Fruit fly (Drosophila melanogaster) whole organism, embryonic: ENCODE results near the gene CG18213.

Experiments
- Asciz ChIP-seq: fragments of 200-800 bp; sonication (Bioruptor generic); optimal IDR thresholded peaks from 2 replicates; lab custom pipeline; 2017; ENCODE audit warnings: missing biosample characterization, mild to moderate bottlenecking, missing genetic modification characterization, missing genetic modification reagents
- Blimp-1 ChIP-seq: fragments of 200-800 bp; sonication (Bioruptor generic); optimal IDR thresholded peaks from 3 replicates; lab custom pipeline; 2018; ENCODE audit warnings: missing biosample characterization, missing genetic modification characterization, mild to moderate bottlenecking, moderate library complexity, missing genetic modification reagents
- CG10274 ChIP-seq: fragments of 200-800 bp; sonication (Bioruptor generic); optimal IDR thresholded peaks from 3 replicates; lab custom pipeline; 2017; ENCODE audit warnings: missing biosample characterization, mild to moderate bottlenecking, missing genetic modification characterization
- CG10462 ChIP-seq: fragments of 200-800 bp; sonication (Bioruptor generic); optimal IDR thresholded peaks from 2 replicates; lab custom pipeline; 2016; ENCODE audit warnings: missing biosample characterization, missing genetic modification characterization
- CG13296 ChIP-seq: fragments of 200-800 bp; sonication (Bioruptor generic); optimal IDR thresholded peaks from 3 replicates; lab custom pipeline; 2018; ENCODE audit warnings: missing biosample characterization, mild to moderate bottlenecking, missing genetic modification characterization
- CG17385 ChIP-seq: fragments of 200-800 bp; sonication (Bioruptor generic); optimal IDR thresholded peaks from 3 replicates; lab custom pipeline; 2018; ENCODE audit warnings: missing biosample characterization, mild to moderate bottlenecking, missing genetic modification characterization
- CG17802 ChIP-seq: fragments of 200-800 bp; sonication (Bioruptor generic); optimal IDR thresholded peaks from 2 replicates; lab custom pipeline; 2018; ENCODE audit warnings: missing biosample characterization, mild to moderate bottlenecking, missing genetic modification characterization, moderate library complexity
- CG18011 ChIP-seq: fragments of 200-800 bp; sonication (Bioruptor generic); optimal IDR thresholded peaks from 2 replicates; lab custom pipeline; 2017; ENCODE audit warnings: missing biosample characterization, missing genetic modification characterization, mild to moderate bottlenecking, moderate library complexity, missing genotype
- CG18599 ChIP-seq: fragments of 200-800 bp; sonication (Bioruptor generic); optimal IDR thresholded peaks from 3 replicates; lab custom pipeline; 2017; ENCODE audit warnings: missing biosample characterization, missing genetic modification characterization, mild to moderate bottlenecking, moderate library complexity, missing genetic modification reagents
- CG2199 ChIP-seq: fragments of 200-800 bp; sonication (Bioruptor generic); IDR thresholded peaks from 3 replicates; pipeline ENCODE4 v1.3.6; 2022; ENCODE audit warnings: missing biosample characterization, missing genetic modification characterization
- CG2202 ChIP-seq: fragments of 200-800 bp; sonication (Bioruptor generic); optimal IDR thresholded peaks from 2 replicates; lab custom pipeline; 2018; ENCODE audit warnings: missing biosample characterization, mild to moderate bottlenecking, missing genetic modification characterization
- CG4617 ChIP-seq: fragments of 200-800 bp; sonication (Bioruptor generic); optimal IDR thresholded peaks from 3 replicates; lab custom pipeline; 2016; ENCODE audit warnings: missing biosample characterization, missing genetic modification characterization, borderline replicate concordance
- CG7372 ChIP-seq: fragments of 200-800 bp; sonication (Bioruptor generic); IDR thresholded peaks from 2 replicates; pipeline ENCODE4 v1.3.6; 2022; ENCODE audit warnings: missing biosample characterization, missing genetic modification characterization
- CG7928 ChIP-seq: fragments of 200-800 bp; sonication (Bioruptor generic); optimal IDR thresholded peaks from 2 replicates; lab custom pipeline; 2017; ENCODE audit warnings: missing biosample characterization, mild to moderate bottlenecking, missing genetic modification characterization
- CG8281 ChIP-seq: fragments of 200-800 bp; sonication (Bioruptor generic); optimal IDR thresholded peaks from 2 replicates; lab custom pipeline; 2018; ENCODE audit warnings: missing biosample characterization, mild to moderate bottlenecking, missing genetic modification characterization, moderate library complexity
- CG9797 ChIP-seq: fragments of 200-800 bp; sonication (Bioruptor generic); optimal IDR thresholded peaks from 3 replicates; lab custom pipeline; 2018; ENCODE audit warnings: missing biosample characterization, mild to moderate bottlenecking, missing genetic modification characterization
- CrebB ChIP-seq: fragments of 200-800 bp; sonication (Bioruptor generic); optimal IDR thresholded peaks from 3 replicates; lab custom pipeline; 2018; ENCODE audit warnings: missing biosample characterization, mild to moderate bottlenecking, missing genetic modification characterization
- D ChIP-seq, 2 experiments: fragments of 200-800 bp in 1 of 2; fragments of >200 bp in 1 of 2; sonication (Bioruptor generic) in 1 of 2; optimal IDR thresholded peaks; 2 replicates in 1 of 2; 3 replicates in 1 of 2; lab custom pipeline; 2017; ENCODE audit warnings: mild to moderate bottlenecking in 1 of 2, missing biosample characterization in 1 of 2, missing genetic modification characterization in 1 of 2, missing genetic modification reagents in 1 of 2
- Deaf1 ChIP-seq: fragments of 200-800 bp; optimal IDR thresholded peaks from 3 replicates; lab custom pipeline; 2019; ENCODE audit warnings: missing biosample characterization, mild to moderate bottlenecking, missing genetic modification characterization, moderate library complexity
- E2f1 ChIP-seq: fragments of 200-800 bp; sonication (Bioruptor generic); IDR thresholded peaks from 2 replicates; pipeline ENCODE4 v1.3.6; 2022; ENCODE audit warnings: missing biosample characterization, missing genetic modification characterization
- Elba2 ChIP-seq: fragments of 200-800 bp; sonication (Bioruptor generic); optimal IDR thresholded peaks from 3 replicates; lab custom pipeline; 2016; ENCODE audit warnings: missing biosample characterization, missing genetic modification characterization
- Fer2 ChIP-seq: fragments of 200-800 bp; sonication (Bioruptor generic); optimal IDR thresholded peaks from 2 replicates; lab custom pipeline; 2018; ENCODE audit warnings: missing biosample characterization, mild to moderate bottlenecking, missing genetic modification characterization, moderate library complexity
- Lim3 ChIP-seq: fragments of 200-800 bp; sonication (Bioruptor generic); IDR thresholded peaks from 2 replicates; pipeline ENCODE4 v1.3.6; 2022; ENCODE audit warnings: missing biosample characterization, missing genetic modification characterization
- MESR4 ChIP-seq: fragments of 200-800 bp; sonication (Bioruptor generic); optimal IDR thresholded peaks from 2 replicates; lab custom pipeline; 2018; ENCODE audit warnings: missing biosample characterization, mild to moderate bottlenecking, missing genetic modification characterization, moderate library complexity
- Meics ChIP-seq: fragments of 200-800 bp; sonication (Bioruptor generic); optimal IDR thresholded peaks from 2 replicates; lab custom pipeline; 2017; ENCODE audit warnings: missing biosample characterization, mild to moderate bottlenecking, missing genetic modification characterization
- Oaz ChIP-seq: fragments of 200-800 bp; sonication (Bioruptor generic); IDR thresholded peaks from 2 replicates; pipeline ENCODE4 v1.3.6; 2022; ENCODE audit warnings: missing biosample characterization, missing genetic modification characterization
- YL-1 ChIP-seq: fragments of 200-800 bp; sonication (Bioruptor generic); optimal IDR thresholded peaks from 3 replicates; lab custom pipeline; 2017; ENCODE audit warnings: missing biosample characterization, mild to moderate bottlenecking, missing genetic modification characterization
- abd-A ChIP-seq: fragments of 200-800 bp; sonication (Bioruptor generic); optimal IDR thresholded peaks from 3 replicates; lab custom pipeline; 2019; ENCODE audit warnings: missing biosample characterization, mild to moderate bottlenecking, missing genetic modification characterization, moderate library complexity
- br ChIP-seq: fragments of >200 bp; optimal IDR thresholded peaks from 2 replicates; lab custom pipeline; 2017
- cg ChIP-seq: fragments of 200-800 bp; sonication (Bioruptor generic); optimal IDR thresholded peaks from 3 replicates; lab custom pipeline; 2019; ENCODE audit warnings: missing biosample characterization, mild to moderate bottlenecking, missing genetic modification characterization, moderate library complexity
- chif ChIP-seq, 2 experiments: fragments of 200-800 bp; sonication (Bioruptor generic); optimal IDR thresholded peaks; 3 replicates each; lab custom pipeline; 2016; ENCODE audit warnings: missing biosample characterization in 2 of 2, missing genetic modification characterization in 2 of 2
- ci ChIP-seq: fragments of 200-800 bp; sonication (Bioruptor generic); IDR thresholded peaks from 3 replicates; pipeline ENCODE4 v1.3.6; 2022; ENCODE audit warnings: missing biosample characterization, missing genetic modification characterization
- dpn ChIP-seq, 2 experiments: fragments of 200-800 bp; sonication (Bioruptor generic); optimal IDR thresholded peaks; 3 replicates each; lab custom pipeline; 2016; ENCODE audit warnings: missing biosample characterization in 2 of 2, missing genetic modification characterization in 2 of 2
- emc ChIP-seq: fragments of 200-800 bp; sonication (Bioruptor generic); optimal IDR thresholded peaks from 2 replicates; lab custom pipeline; 2016; ENCODE audit warnings: missing biosample characterization, missing genetic modification characterization
- en ChIP-seq: fragments of 200-800 bp; sonication (Bioruptor generic); optimal IDR thresholded peaks from 2 replicates; lab custom pipeline; 2016; ENCODE audit warnings: missing biosample characterization, missing genetic modification characterization
- gce ChIP-seq: fragments of 200-800 bp; sonication (Bioruptor generic); IDR thresholded peaks from 3 replicates; pipeline ENCODE4 v1.3.6; 2022; ENCODE audit warnings: missing biosample characterization, missing genetic modification characterization
- gsb-n ChIP-seq: fragments of 200-800 bp; sonication (Bioruptor generic); optimal IDR thresholded peaks from 3 replicates; lab custom pipeline; 2018; ENCODE audit warnings: missing biosample characterization, mild to moderate bottlenecking, missing genetic modification characterization
- gt ChIP-seq: fragments of 200-800 bp; sonication (Bioruptor generic); IDR thresholded peaks from 2 replicates; pipeline ENCODE4 v1.3.6; 2022; ENCODE audit warnings: missing biosample characterization, missing genetic modification characterization
- ind ChIP-seq: fragments of 200-800 bp; sonication (Bioruptor generic); optimal IDR thresholded peaks from 3 replicates; lab custom pipeline; 2016; ENCODE audit warnings: missing biosample characterization, missing genetic modification characterization
- knrl ChIP-seq: fragments of 200-800 bp; sonication (Bioruptor generic); IDR thresholded peaks from 3 replicates; pipeline ENCODE4 v1.3.6; 2022; ENCODE audit warnings: missing biosample characterization, missing genetic modification characterization; ENCODE audit not compliant: partially characterized antibody
- maf-S ChIP-seq: fragments of 200-800 bp; sonication (Bioruptor generic); optimal IDR thresholded peaks from 2 replicates; lab custom pipeline; 2016; ENCODE audit warnings: missing biosample characterization, missing genetic modification characterization
- odd ChIP-seq: fragments of 200-800 bp; sonication (Bioruptor generic); optimal IDR thresholded peaks from 2 replicates; lab custom pipeline; 2017; ENCODE audit warnings: missing biosample characterization, mild to moderate bottlenecking, missing genetic modification characterization
- p53 ChIP-seq: fragments of 200-800 bp; sonication (Bioruptor generic); optimal IDR thresholded peaks from 2 replicates; lab custom pipeline; 2016; ENCODE audit warnings: missing biosample characterization, missing genetic modification characterization
- psq ChIP-seq: fragments of 200-800 bp; sonication (Bioruptor generic); optimal IDR thresholded peaks from 2 replicates; lab custom pipeline; 2017; ENCODE audit warnings: missing biosample characterization, missing genetic modification characterization
- pzg ChIP-seq: fragments of 200-800 bp; sonication (Bioruptor generic); optimal IDR thresholded peaks from 3 replicates; lab custom pipeline; 2018; ENCODE audit warnings: missing biosample characterization, mild to moderate bottlenecking, missing genetic modification characterization, moderate library complexity
- repo ChIP-seq: fragments of 200-800 bp; sonication (Bioruptor generic); optimal IDR thresholded peaks from 2 replicates; lab custom pipeline; 2016; ENCODE audit warnings: missing biosample characterization, missing genetic modification characterization
- sima ChIP-seq: fragments of 200-800 bp; sonication (Bioruptor generic); optimal IDR thresholded peaks from 2 replicates; lab custom pipeline; 2016; ENCODE audit warnings: missing biosample characterization, missing genetic modification characterization
- slou ChIP-seq: fragments of 200-800 bp; sonication (Bioruptor generic); optimal IDR thresholded peaks from 3 replicates; lab custom pipeline; 2016; ENCODE audit warnings: missing biosample characterization, missing genetic modification characterization
- stwl ChIP-seq: fragments of 200-800 bp; sonication (Bioruptor generic); optimal IDR thresholded peaks from 3 replicates; lab custom pipeline; 2018; ENCODE audit warnings: missing biosample characterization, mild to moderate bottlenecking, missing genetic modification characterization, moderate library complexity
- tap ChIP-seq: fragments of 200-800 bp; optimal IDR thresholded peaks from 3 replicates; lab custom pipeline; 2019; ENCODE audit warnings: missing biosample characterization, mild to moderate bottlenecking, missing genetic modification characterization, moderate library complexity
- unc-4 ChIP-seq: fragments of 200-800 bp; sonication (Bioruptor generic); IDR thresholded peaks from 2 replicates; pipeline ENCODE4 v1.3.6; 2022; ENCODE audit warnings: missing biosample characterization, missing genetic modification characterization; ENCODE audit not compliant: partially characterized antibody

CG18213 gene

dm6 chr3R:16991781-16992180 is 48.2 kb downstream of the CG18213 start, which contains the start of gene EMC2B (continued):
- no peak for TF ChIP-seq CG8281
- no peak for TF ChIP-seq psq (GFP tag; lab: Kevin White, UChicago)
- TF ChIP-seq ind (GFP tag; lab: Kevin White, UChicago): peak; percentile 36
- no peak for TF ChIP-seq odd
- no peak for TF ChIP-seq slou (GFP tag; lab: Kevin White, UChicago)
- TF ChIP-seq pzg (GFP tag; lab: Kevin White, UChicago): peak; percentile 71
- TF ChIP-seq CG17385 (GFP tag; lab: Kevin White, UChicago): no peak
- TF ChIP-seq sima (GFP tag; lab: Kevin White, UChicago): peak; percentile 11
- TF ChIP-seq Asciz (GFP tag; lab: Kevin White, UChicago): no peak
- no peak for TF ChIP-seq D (optimal IDR thresholded peaks at IDR 0.05; lab: Kevin White, UChicago)
- no peak for TF ChIP-seq D (GFP tag; optimal IDR thresholded peaks at IDR 0.05; lab: Kevin White, UChicago)
- no peak for TF ChIP-seq CG13296 (GFP tag; lab: Kevin White, UChicago)
- no peak for TF ChIP-seq br (lab: Kevin White, UChicago)
- TF ChIP-seq Deaf1: no peak
- TF ChIP-seq Meics (GFP tag; lab: Kevin White, UChicago): peak; percentile 23
- TF ChIP-seq CG18011 (GFP tag; lab: Kevin White, UChicago): no peak
- TF ChIP-seq repo: no peak
- no peak for TF ChIP-seq cg (GFP tag; lab: Kevin White, UChicago)
- TF ChIP-seq chif (GFP tag; optimal IDR thresholded peaks at IDR 0.05; lab: Kevin White, UChicago): peak; percentile 34 to 39
- TF ChIP-seq gce (GFP tag; lab: Robert Waterston, UW): no peak
- no peak for TF ChIP-seq Lim3 (GFP tag; lab: Robert Waterston, UW)
- peak; percentile 32 for TF ChIP-seq YL-1 (GFP tag; lab: Kevin White, UChicago)
- no peak for TF ChIP-seq CG7928 (GFP tag; lab: Kevin White, UChicago)
- no peak for TF ChIP-seq CG7372 (GFP tag; lab: Robert Waterston, UW)
- TF ChIP-seq ci (GFP tag; lab: Robert Waterston, UW): no peak
- no peak for TF ChIP-seq abd-A (tag; lab: Kevin White, UChicago)
- no peak for TF ChIP-seq Fer2
- no peak for TF ChIP-seq gt (GFP tag; lab: Robert Waterston, UW)
- no peak for TF ChIP-seq emc (GFP tag; lab: Kevin White, UChicago)
- no peak for TF ChIP-seq unc-4 (GFP tag; lab: Robert Waterston, UW)
- TF ChIP-seq CG10274 (GFP tag; lab: Kevin White, UChicago): no peak
- peak; percentile 5 for TF ChIP-seq gsb-n (tag; lab: Kevin White, UChicago)
- no peak for TF ChIP-seq knrl (GFP tag; lab: Robert Waterston, UW)
- TF ChIP-seq maf-S (GFP tag; lab: Kevin White, UChicago): peak; percentile 33
- TF ChIP-seq MESR4 (GFP tag; lab: Kevin White, UChicago): peak; percentile 53
- TF ChIP-seq tap (tag; lab: Kevin White, UChicago): no peak
- TF ChIP-seq E2f1 (GFP tag; lab: Robert Waterston, UW): no peak
- TF ChIP-seq CG2202: no peak
- TF ChIP-seq Elba2 (GFP tag; lab: Kevin White, UChicago): peak; percentile 78
- peak; percentile 77 for TF ChIP-seq CG4617 (GFP tag; lab: Kevin White, UChicago)
- TF ChIP-seq CG17802: no peak
- peak; percentile 88 for TF ChIP-seq stwl
- TF ChIP-seq CG2199 (GFP tag; lab: Robert Waterston, UW): no peak
- TF ChIP-seq dpn (GFP tag; optimal IDR thresholded peaks at IDR 0.05; lab: Kevin White, UChicago): peak; percentile 46 to 62
- TF ChIP-seq en (GFP tag; lab: Kevin White, UChicago): no peak
- no peak for TF ChIP-seq CG10462
- TF ChIP-seq p53 (GFP tag; lab: Kevin White, UChicago): no peak
- no peak for TF ChIP-seq Blimp-1
- no peak for TF ChIP-seq Oaz (GFP tag; lab: Robert Waterston, UW)
- no peak for TF ChIP-seq CG18599
- TF ChIP-seq CrebB (tag; lab: Kevin White, UChicago): no peak
- TF ChIP-seq CG9797: peak; percentile 53
